Worm (Caenorhabditis elegans) whole organism, young adult: ENCODE measurements around the gene sra-11.

Experiments
- akir-1 ChIP-seq: fragments of 200-800 bp; sonication (Bioruptor generic); optimal IDR thresholded peaks from 2 replicates; lab custom pipeline; 2018; ENCODE audit warnings: mild to moderate bottlenecking, missing genetic modification characterization, moderate library complexity, missing compliant biosample characterization
- bed-1 ChIP-seq: fragments of 200-800 bp; sonication (Bioruptor generic); IDR thresholded peaks from 2 replicates; pipeline ENCODE4 v1.3.6; 2022; ENCODE audit warnings: missing genetic modification reagents, missing genetic modification characterization, missing compliant biosample characterization
- die-1 ChIP-seq: sonication (generic microtip); optimal IDR thresholded peaks from 2 replicates; lab custom pipeline; 2016; ENCODE audit warnings: missing genotype, mild to moderate bottlenecking, missing genetic modification characterization, missing compliant biosample characterization
- nfyb-1 ChIP-seq: fragments of 200-800 bp; sonication (Bioruptor generic); IDR thresholded peaks from 2 replicates; pipeline ENCODE4 v1.3.6; 2022; ENCODE audit warnings: missing genetic modification reagents, missing genetic modification characterization, missing compliant biosample characterization
- snpc-1.3 ChIP-seq: sonication (generic microtip); optimal IDR thresholded peaks from 2 replicates; lab custom pipeline; 2017; ENCODE audit warnings: missing genetic modification characterization, mild to moderate bottlenecking, missing compliant biosample characterization, antibody characterized with exemption, moderate library complexity, missing genotype, missing genetic modification reagents; ENCODE audit not compliant: insufficient read depth
- snpc-4 ChIP-seq, 5 experiments: fragments of 150-350 bp in 1 of 5; sonication (generic microtip) in 4 of 5; optimal IDR thresholded peaks; 2 replicates each; lab custom pipeline; 2014 to 2018; ENCODE audit warnings: missing genetic modification characterization in 5 of 5, missing biosample characterization in 3 of 5, antibody characterized with exemption in 2 of 5, mild to moderate bottlenecking in 2 of 5, missing compliant biosample characterization in 2 of 5, missing genotype in 2 of 5, moderate library complexity in 2 of 5, missing genetic modification reagents in 1 of 5
- unc-62 ChIP-seq: fragments of 150-350 bp; optimal IDR thresholded peaks from 2 replicates; lab custom pipeline; 2014; ENCODE audit warnings: missing biosample characterization, missing genetic modification reagents, missing genetic modification characterization

DNA sequence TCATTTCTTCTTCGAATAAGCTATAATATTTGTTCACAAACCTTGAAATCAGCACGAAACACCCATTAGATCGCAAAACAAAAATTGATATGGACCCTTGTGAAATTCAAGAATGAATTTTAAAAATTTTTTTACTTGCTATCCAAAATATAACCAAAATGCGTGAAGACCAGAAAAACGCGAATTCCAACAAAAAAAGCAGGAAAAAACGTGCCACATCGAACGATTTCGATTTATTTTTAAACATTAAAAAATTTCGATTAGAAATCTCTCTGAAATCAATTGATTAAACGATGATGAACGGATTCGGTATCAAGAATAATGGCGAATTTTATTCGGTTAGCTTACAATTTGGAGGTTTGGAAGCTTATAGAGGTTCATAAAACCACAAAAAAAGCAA lies 37.2 kb upstream of the sra-11 start, which contains the start of the genes tceb-3 and gskl-1:
- TF ChIP-seq snpc-1.3 (tag; lab: Kevin White, UChicago) (no peak), die-1 (tag; lab: Kevin White, UChicago) (no peak), bed-1 (GFP tag; lab: Robert Waterston, UW) (no peak), unc-62 (GFP tag; lab: Kevin White, UChicago) (no peak), akir-1 (GFP tag; lab: Kevin White, UChicago) (no peak), snpc-4 (GFP tag; optimal IDR thresholded peaks at IDR 0.05; lab: Kevin White, UChicago) (no peak), snpc-4 (tag; optimal IDR thresholded peaks at IDR 0.05; lab: Kevin White, UChicago) (no peak), nfyb-1 (GFP tag; lab: Robert Waterston, UW) (no peak)
